Worm (Caenorhabditis elegans) whole organism, L2 larva: Measurements from ENCODE around the gene tag-275.

Experiments used
- C34F6.9 ChIP-seq: fragments of 150-350 bp; optimal IDR thresholded peaks from 2 replicates; lab custom pipeline; 2014; ENCODE audit warnings: missing biosample characterization, missing genetic modification characterization
- F13H6.1 ChIP-seq: sonication (generic microtip); optimal IDR thresholded peaks from 2 replicates; lab custom pipeline; 2016; ENCODE audit warnings: missing genetic modification characterization, missing compliant biosample characterization
- Y55F3AM.14 ChIP-seq: fragments of 200-800 bp; sonication (Bioruptor generic); optimal IDR thresholded peaks from 2 replicates; lab custom pipeline; 2018; ENCODE audit warnings: mild to moderate bottlenecking, missing genetic modification characterization, missing compliant biosample characterization
- alr-1 ChIP-seq: fragments of 150-350 bp; optimal IDR thresholded peaks from 2 replicates; lab custom pipeline; 2014; ENCODE audit warnings: missing biosample characterization, missing genetic modification characterization
- aly-2 ChIP-seq: fragments of 150-350 bp; optimal IDR thresholded peaks from 2 replicates; lab custom pipeline; 2014; ENCODE audit warnings: missing biosample characterization, missing genetic modification characterization
- ama-1 ChIP-seq: fragments of 150-350 bp; optimal IDR thresholded peaks from 2 replicates; lab custom pipeline; 2018; ENCODE audit warnings: inconsistent platforms
- ceh-16 ChIP-seq: fragments of 150-350 bp; optimal IDR thresholded peaks from 2 replicates; lab custom pipeline; 2014; ENCODE audit warnings: missing biosample characterization, missing genetic modification characterization
- ceh-82 ChIP-seq: fragments of 150-350 bp; optimal IDR thresholded peaks from 2 replicates; lab custom pipeline; 2014; ENCODE audit warnings: missing biosample characterization, missing genetic modification characterization
- crh-2 ChIP-seq: sonication (generic microtip); optimal IDR thresholded peaks from 2 replicates; lab custom pipeline; 2017; ENCODE audit warnings: missing biosample characterization, missing genetic modification characterization
- dmd-4 ChIP-seq: sonication (generic microtip); optimal IDR thresholded peaks from 2 replicates; lab custom pipeline; 2017; ENCODE audit warnings: missing biosample characterization, missing genetic modification characterization
- egl-27 ChIP-seq: sonication (generic microtip); optimal IDR thresholded peaks from 3 replicates; lab custom pipeline; 2017; ENCODE audit warnings: missing biosample characterization, missing genetic modification reagents, missing genetic modification characterization
- fos-1 ChIP-seq: fragments of 150-350 bp; optimal IDR thresholded peaks from 2 replicates; lab custom pipeline; 2014; ENCODE audit warnings: missing biosample characterization, missing genetic modification characterization
- lin-11 ChIP-seq: fragments of 150-350 bp; sonication (generic microtip); optimal IDR thresholded peaks from 2 replicates; lab custom pipeline; 2014; ENCODE audit warnings: missing biosample characterization, missing genetic modification characterization, inconsistent platforms, mixed read lengths
- lin-13 ChIP-seq: fragments of 150-350 bp; optimal IDR thresholded peaks from 2 replicates; lab custom pipeline; 2014; ENCODE audit warnings: missing biosample characterization, missing genetic modification reagents, missing genetic modification characterization
- mab-5 ChIP-seq: fragments of 150-350 bp; optimal IDR thresholded peaks from 2 replicates; lab custom pipeline; 2014; ENCODE audit warnings: missing biosample characterization, missing genetic modification characterization
- mbf-1 ChIP-seq: sonication (generic microtip); optimal IDR thresholded peaks from 2 replicates; lab custom pipeline; 2017; ENCODE audit warnings: missing biosample characterization, missing genetic modification characterization
- mdl-1 ChIP-seq, 2 experiments: fragments of 150-350 bp in 1 of 2; sonication (generic microtip) in 1 of 2; optimal IDR thresholded peaks; 2 replicates each; lab custom pipeline; 2017; ENCODE audit warnings: missing biosample characterization in 2 of 2, missing genetic modification characterization in 2 of 2
- nhr-12 ChIP-seq: fragments of 150-350 bp; optimal IDR thresholded peaks from 2 replicates; lab custom pipeline; 2014; ENCODE audit warnings: missing biosample characterization, missing genetic modification characterization
- nhr-129 ChIP-seq: fragments of 150-350 bp; optimal IDR thresholded peaks from 2 replicates; lab custom pipeline; 2014; ENCODE audit warnings: missing biosample characterization, missing genetic modification characterization
- nhr-21 ChIP-seq: fragments of 150-350 bp; optimal IDR thresholded peaks from 2 replicates; lab custom pipeline; 2014; ENCODE audit warnings: missing biosample characterization, missing genetic modification characterization
- nhr-23 ChIP-seq: fragments of 150-350 bp; optimal IDR thresholded peaks from 2 replicates; lab custom pipeline; 2014; ENCODE audit warnings: missing biosample characterization, missing genetic modification reagents, missing genetic modification characterization
- nhr-237 ChIP-seq: fragments of 150-350 bp; optimal IDR thresholded peaks from 2 replicates; lab custom pipeline; 2014; ENCODE audit warnings: missing biosample characterization, missing genetic modification characterization
- nhr-25 ChIP-seq: fragments of 150-350 bp; sonication (generic microtip); optimal IDR thresholded peaks from 3 replicates; lab custom pipeline; 2014; ENCODE audit warnings: missing biosample characterization, missing genetic modification characterization
- nhr-77 ChIP-seq: fragments of 150-350 bp; optimal IDR thresholded peaks from 2 replicates; lab custom pipeline; 2014; ENCODE audit warnings: missing biosample characterization, missing genetic modification characterization
- peb-1 ChIP-seq: fragments of 150-350 bp; optimal IDR thresholded peaks from 2 replicates; lab custom pipeline; 2014; ENCODE audit warnings: missing biosample characterization, missing genetic modification characterization
- sem-4 ChIP-seq: fragments of 150-350 bp; optimal IDR thresholded peaks from 2 replicates; lab custom pipeline; 2014; ENCODE audit warnings: missing biosample characterization, missing genetic modification reagents, missing genetic modification characterization
- sma-9 ChIP-seq, 2 experiments: fragments of 150-350 bp in 1 of 2; sonication (generic microtip) in 1 of 2; optimal IDR thresholded peaks; 2 replicates each; lab custom pipeline; 2014 to 2016; ENCODE audit warnings: missing genetic modification characterization in 2 of 2, mild to moderate bottlenecking in 1 of 2, missing biosample characterization in 1 of 2, missing compliant biosample characterization in 1 of 2, missing genetic modification reagents in 1 of 2, moderate library complexity in 1 of 2
- snpc-4 ChIP-seq: fragments of 150-350 bp; optimal IDR thresholded peaks from 2 replicates; lab custom pipeline; 2014; ENCODE audit warnings: missing biosample characterization, missing genetic modification characterization
- unc-39 ChIP-seq: fragments of 150-350 bp; optimal IDR thresholded peaks from 2 replicates; lab custom pipeline; 2014; ENCODE audit warnings: missing biosample characterization, missing genetic modification characterization
- unc-55 ChIP-seq: fragments of 150-350 bp; sonication (generic microtip); optimal IDR thresholded peaks from 3 replicates; lab custom pipeline; 2014; ENCODE audit warnings: missing biosample characterization, missing genetic modification reagents, missing genetic modification characterization
- unc-62 ChIP-seq: fragments of 150-350 bp; optimal IDR thresholded peaks from 2 replicates; lab custom pipeline; 2014; ENCODE audit warnings: missing biosample characterization, missing genetic modification reagents, missing genetic modification characterization
- zag-1 ChIP-seq: fragments of 150-350 bp; optimal IDR thresholded peaks from 2 replicates; lab custom pipeline; 2014; ENCODE audit warnings: missing biosample characterization, missing genetic modification characterization
- ztf-1 ChIP-seq: fragments of 200-800 bp; sonication (Bioruptor generic); conservative IDR thresholded peaks from 2 replicates; pipeline ENCODE4 v1.3.6; 2022; ENCODE audit warnings: missing genetic modification characterization, missing compliant biosample characterization
- ztf-4 ChIP-seq: fragments of 150-350 bp; optimal IDR thresholded peaks from 2 replicates; lab custom pipeline; 2014; ENCODE audit warnings: missing biosample characterization, missing genetic modification characterization

Gene tag-275

DNA sequence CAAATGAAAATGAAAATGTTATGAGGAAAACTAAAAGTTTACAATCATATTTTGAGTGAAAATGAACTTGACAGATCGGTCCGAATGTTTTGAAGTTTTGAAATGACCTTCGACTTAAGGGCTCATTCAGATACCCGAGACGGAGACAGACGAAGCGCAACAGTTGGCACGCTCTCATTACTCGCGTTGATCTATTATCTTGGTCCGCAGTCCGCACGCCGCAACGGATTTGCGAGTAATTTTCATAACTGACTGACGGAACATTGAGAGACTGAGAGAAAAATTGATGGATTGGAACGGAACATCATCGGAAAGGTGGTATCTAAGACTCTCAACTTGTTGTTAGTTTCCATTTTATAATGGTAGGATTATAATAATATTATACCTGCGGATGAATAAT is 4.4 kb downstream of the tag-275 start:
- TF ChIP-seq crh-2 (tag; lab: Kevin White, UChicago) (no peak), sem-4 (tag; lab: Kevin White, UChicago) (peak; percentile 18)

DNA sequence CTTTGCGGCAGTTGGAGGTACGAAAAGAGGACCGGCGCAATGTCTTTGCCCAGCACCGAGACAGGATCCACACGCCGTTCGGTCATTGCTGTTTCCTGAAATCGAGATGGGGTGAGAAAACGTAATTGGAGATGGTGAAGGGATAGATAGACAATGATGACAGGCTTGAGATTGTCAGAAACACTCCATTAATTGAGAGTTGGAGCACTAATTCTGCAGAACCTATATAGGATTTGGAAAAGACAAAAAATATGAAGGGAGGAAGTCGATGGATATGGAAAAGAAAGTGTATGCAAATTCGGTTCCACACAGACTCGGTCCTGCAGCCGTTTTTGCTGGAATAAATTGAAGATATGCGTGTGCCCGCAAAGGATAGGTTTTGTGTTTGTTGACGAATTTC is 12.1 kb downstream of the tag-275 start, which contains the start of gene Y72A10A.1:
TSS of gene Y72A10A.1 (minus strand) at position 101 of the 400 bp plus-strand sequence.
- TF ChIP-seq unc-39 (tag; lab: Kevin White, UChicago): no peak
- TF ChIP-seq ceh-82 (tag; lab: Kevin White, UChicago): no peak
- TF ChIP-seq ceh-16 (tag; lab: Kevin White, UChicago): no peak
- no peak for TF ChIP-seq mbf-1 (tag; lab: Kevin White, UChicago)
- no peak for TF ChIP-seq nhr-21 (tag; lab: Kevin White, UChicago)
- TF ChIP-seq nhr-12 (tag; lab: Kevin White, UChicago): no peak
- TF ChIP-seq nhr-23 (tag; lab: Kevin White, UChicago): no peak
- TF ChIP-seq F13H6.1 (tag; lab: Kevin White, UChicago): no peak
- no peak for TF ChIP-seq sem-4 (tag; lab: Kevin White, UChicago)
- no peak for TF ChIP-seq snpc-4 (tag; lab: Kevin White, UChicago)
- no peak for TF ChIP-seq C34F6.9
- no peak for TF ChIP-seq mab-5 (tag; lab: Kevin White, UChicago)

DNA sequence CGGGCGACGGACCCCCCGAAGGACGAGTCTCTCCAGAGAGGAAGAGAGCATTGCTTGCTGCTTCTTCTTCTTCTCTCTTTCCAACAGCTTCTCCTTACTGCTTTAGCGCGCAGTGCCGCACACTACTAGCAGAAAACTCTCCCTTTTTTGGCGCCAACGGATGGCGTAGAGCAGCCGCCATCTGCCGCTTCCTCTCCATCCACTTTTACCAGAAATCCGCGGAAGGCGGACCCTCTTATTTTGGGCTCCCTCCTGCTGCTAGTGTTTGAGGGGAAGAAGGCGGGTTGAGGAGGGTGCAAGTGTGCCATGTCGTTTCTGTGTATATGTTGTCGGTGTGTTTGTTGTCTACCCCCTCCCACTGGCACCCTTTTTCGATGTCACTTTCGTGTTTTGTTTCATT is 15.9 kb downstream of the tag-275 start:
- TF ChIP-seq nhr-21 (tag; lab: Kevin White, UChicago) (no peak), ama-1 (no peak), F13H6.1 (tag; lab: Kevin White, UChicago) (peak; percentile 59), ztf-4 (no peak), nhr-25 (tag; lab: Kevin White, UChicago) (no peak), egl-27 (no peak), ceh-16 (tag; lab: Kevin White, UChicago) (no peak), unc-39 (tag; lab: Kevin White, UChicago) (no peak), ztf-1 (GFP tag; lab: Robert Waterston, UW) (no peak), nhr-129 (tag; lab: Kevin White, UChicago) (no peak), crh-2 (tag; lab: Kevin White, UChicago) (peak; percentile 8), mab-5 (tag; lab: Kevin White, UChicago) (peak; percentile 7), Y55F3AM.14 (GFP tag; lab: Kevin White, UChicago) (peak; percentile 58), alr-1 (no peak), nhr-237 (no peak), peb-1 (no peak), aly-2 (no peak), zag-1 (tag; lab: Kevin White, UChicago) (peak; percentile 64), unc-55 (GFP tag; lab: Kevin White, UChicago) (peak; percentile 38), lin-13 (GFP tag; lab: Kevin White, UChicago) (peak; percentile 1), nhr-77 (no peak), dmd-4 (tag; lab: Kevin White, UChicago) (no peak), mdl-1 (tag; optimal IDR thresholded peaks at IDR 0.05; lab: Kevin White, UChicago) (peak in 1 of 2 experiments; percentile 6), unc-62 (GFP tag; lab: Kevin White, UChicago) (no peak)

DNA sequence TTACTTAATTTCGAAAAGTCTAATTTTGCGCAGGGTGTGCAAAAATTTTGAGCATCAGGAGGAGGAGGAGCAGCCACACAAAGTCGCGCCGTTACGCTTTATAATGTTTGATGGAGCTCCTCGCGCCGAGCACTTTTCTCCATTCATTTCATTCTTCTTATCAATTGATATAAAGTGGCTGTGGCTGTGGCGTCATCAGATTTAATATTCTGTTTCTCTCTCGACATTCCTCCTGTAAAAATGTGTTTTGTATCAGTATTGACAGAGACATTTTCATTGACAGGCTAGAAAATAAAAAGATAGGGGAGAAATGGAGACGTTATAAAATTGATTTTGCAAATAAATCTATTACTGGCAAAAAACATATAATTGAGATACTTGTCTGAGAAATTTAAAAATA is 21.1 kb downstream of the tag-275 start:
- TF ChIP-seq lin-11 (no peak), fos-1 (peak; percentile 62), crh-2 (tag; lab: Kevin White, UChicago) (peak; percentile 55), sma-9 (GFP tag; optimal IDR thresholded peaks at IDR 0.05; lab: Kevin White, UChicago) (peak; percentile 29), sma-9 (tag; optimal IDR thresholded peaks at IDR 0.05; lab: Kevin White, UChicago) (no peak), nhr-23 (tag; lab: Kevin White, UChicago) (no peak), F13H6.1 (tag; lab: Kevin White, UChicago) (peak; percentile 27)

DNA sequence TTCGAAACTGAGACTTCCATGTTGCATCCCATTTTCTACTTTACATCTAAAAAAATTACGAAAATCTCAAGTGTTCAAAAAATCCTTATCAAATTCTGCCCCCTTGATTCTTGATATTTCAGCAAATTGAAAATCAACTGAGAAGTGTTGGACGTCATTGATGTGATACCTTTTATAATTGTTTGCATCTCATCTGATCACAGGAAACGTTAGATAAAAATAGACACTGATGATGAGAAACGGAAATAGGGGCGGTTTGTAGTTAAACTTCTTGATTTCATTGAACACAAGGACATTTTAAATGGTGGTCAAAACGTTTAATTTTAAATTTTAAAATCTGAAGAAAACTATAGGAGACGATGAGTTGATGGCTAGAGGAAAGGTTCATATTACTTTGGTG is 21.6 kb downstream of the tag-275 start:
- TF ChIP-seq sma-9 (GFP tag; optimal IDR thresholded peaks at IDR 0.05; lab: Kevin White, UChicago) (peak; percentile 10), sma-9 (tag; optimal IDR thresholded peaks at IDR 0.05; lab: Kevin White, UChicago) (no peak), zag-1 (tag; lab: Kevin White, UChicago) (no peak), aly-2 (no peak)
- TF ChIP-seq, all 48 proteins: peak for 1
